Worm (Caenorhabditis elegans) whole organism, young adult: Measurements from ENCODE around the gene srlf-12.

Experiments
- ets-4 ChIP-seq: fragments of 200-800 bp; sonication (Bioruptor generic); optimal IDR thresholded peaks from 2 replicates; lab custom pipeline; 2018; ENCODE audit warnings: mild to moderate bottlenecking, missing genetic modification characterization, missing compliant biosample characterization
- him-1 ChIP-seq: sonication (generic microtip); optimal IDR thresholded peaks from 2 replicates; lab custom pipeline; 2016; ENCODE audit warnings: missing genotype, missing genetic modification reagents, missing genetic modification characterization, missing compliant biosample characterization
- lin-35 ChIP-seq, 3 experiments: fragments of 150-350 bp in 2 of 3; sonication (generic microtip) in 1 of 3; optimal IDR thresholded peaks; 2 replicates each; lab custom pipeline; 2014 to 2018; ENCODE audit warnings: missing biosample characterization in 3 of 3, missing genetic modification characterization in 3 of 3, missing genetic modification reagents in 3 of 3
- mes-4 ChIP-seq: sonication (generic microtip); optimal IDR thresholded peaks from 2 replicates; lab custom pipeline; 2016; ENCODE audit warnings: missing genotype, missing genetic modification characterization, missing compliant biosample characterization

DNA sequence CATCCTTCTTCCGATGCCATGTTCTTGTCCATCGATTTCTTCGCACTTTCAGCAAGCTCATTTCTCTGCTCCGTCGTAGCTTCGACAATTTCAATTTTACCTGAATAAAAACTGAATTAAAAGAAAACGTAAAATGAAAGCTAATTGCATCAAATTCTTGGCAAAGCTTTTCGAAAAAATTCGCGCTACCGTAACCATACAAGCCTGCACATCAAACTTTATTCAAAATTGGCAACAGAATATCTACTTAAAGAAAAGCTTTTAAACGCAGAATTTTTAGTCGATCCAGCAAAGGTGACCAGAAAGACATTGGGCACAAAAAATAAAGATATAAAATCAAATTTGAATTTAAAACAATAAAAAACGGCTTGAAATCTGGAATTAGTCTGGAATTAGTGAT is 49.7 kb downstream of the srlf-12 start:
- TF ChIP-seq lin-35 (GFP tag; optimal IDR thresholded peaks at IDR 0.05; lab: Kevin White, UChicago), result no peak
- TF ChIP-seq him-1 (tag; lab: Kevin White, UChicago), result no peak
- TF ChIP-seq mes-4 (tag; lab: Kevin White, UChicago), result no peak
- no peak for TF ChIP-seq ets-4 (GFP tag; lab: Kevin White, UChicago)
